Worm (Caenorhabditis elegans): ENCODE measurements around the gene flp-11.

DNA sequence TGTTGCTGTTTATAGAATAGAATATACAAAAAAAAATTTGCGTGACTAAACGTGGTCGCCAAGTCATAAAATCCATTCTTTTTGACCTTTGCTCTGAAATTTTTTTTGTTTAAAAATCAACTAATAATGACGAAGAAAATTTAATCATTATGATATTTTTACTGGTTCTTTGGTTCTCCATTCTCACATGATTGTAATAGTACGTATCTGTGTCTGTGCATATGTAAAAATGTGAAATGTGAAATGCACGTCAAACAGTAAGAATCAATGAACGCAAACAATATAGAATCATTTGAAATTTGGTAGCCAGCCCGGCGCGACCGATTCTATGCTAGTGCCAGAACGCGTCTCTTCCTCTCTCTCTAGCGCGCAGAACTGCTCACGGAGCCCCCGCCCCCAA is 41.1 kb downstream of the flp-11 start, which contains the start of gene hosl-1:
- TF ChIP-seq unc-130 (GFP tag; optimal IDR thresholded peaks at IDR 0.05) = no peak
- TF ChIP-seq lir-3 (tag; optimal IDR thresholded peaks at IDR 0.05) = no peak
- TF ChIP-seq lim-7 (GFP tag; IDR thresholded peaks at IDR 0.05) = no peak
- no peak for TF ChIP-seq nhr-28 (tag; optimal IDR thresholded peaks at IDR 0.05)

Data from whole organism, L4 larva.